Fruit fly (Drosophila melanogaster) whole organism, wandering third instar larva: ENCODE data around the gene Crag.

Source experiments
- Hr78 ChIP-seq: fragments of >200 bp; optimal IDR thresholded peaks from 2 replicates; lab custom pipeline; 2017; ENCODE audit warnings: missing biosample characterization, missing genetic modification characterization
- Jra ChIP-seq: sonication (Bioruptor generic); optimal IDR thresholded peaks from 2 replicates; lab custom pipeline; 2016; ENCODE audit warnings: missing biosample characterization, missing genetic modification characterization
- Mio ChIP-seq: sonication (Bioruptor generic); optimal IDR thresholded peaks from 2 replicates; lab custom pipeline; 2016; ENCODE audit warnings: missing biosample characterization, missing genetic modification characterization
- OdsH ChIP-seq: fragments of 200-800 bp; sonication (Bioruptor generic); optimal IDR thresholded peaks from 2 replicates; lab custom pipeline; 2016; ENCODE audit warnings: missing biosample characterization, mild to moderate bottlenecking, missing genetic modification characterization
- ey ChIP-seq: fragments of 200-800 bp; sonication (Bioruptor generic); optimal IDR thresholded peaks from 2 replicates; lab custom pipeline; 2016; ENCODE audit warnings: missing biosample characterization, missing genetic modification characterization
- fru ChIP-seq: fragments of 200-800 bp; sonication (Bioruptor generic); optimal IDR thresholded peaks from 3 replicates; lab custom pipeline; 2016; ENCODE audit warnings: missing biosample characterization, mild to moderate bottlenecking, missing genetic modification characterization
- psq ChIP-seq: fragments of 200-800 bp; sonication (Bioruptor generic); optimal IDR thresholded peaks from 3 replicates; lab custom pipeline; 2017; ENCODE audit warnings: missing biosample characterization, mild to moderate bottlenecking, missing genetic modification characterization, moderate library complexity
- sage ChIP-seq: fragments of 200-800 bp; sonication (Bioruptor generic); optimal IDR thresholded peaks from 2 replicates; lab custom pipeline; 2016; ENCODE audit warnings: missing biosample characterization, mild to moderate bottlenecking, missing genetic modification characterization

DNA sequence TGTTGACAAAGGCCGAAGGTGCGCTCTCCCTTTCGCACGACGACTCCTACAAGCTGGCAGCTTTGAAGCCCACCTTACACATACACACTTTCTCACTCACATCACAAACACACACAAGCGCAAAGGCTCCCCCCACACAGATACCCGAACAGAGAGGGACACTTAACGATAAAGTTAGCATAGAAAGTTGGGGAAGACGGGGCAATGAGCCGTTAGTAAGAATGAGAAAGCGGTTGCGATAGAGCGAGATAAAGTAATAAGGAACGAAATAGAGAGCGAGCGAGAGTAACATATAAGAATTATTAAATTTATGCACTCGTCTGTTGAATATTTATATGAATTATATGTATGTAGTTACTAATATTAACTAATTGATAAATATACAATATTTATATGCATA, 22.8 kb upstream of the Crag start:
- TF ChIP-seq fru = no peak
- TF ChIP-seq Mio (GFP tag; lab: Kevin White, UChicago) = no peak
- TF ChIP-seq ey (GFP tag; lab: Kevin White, UChicago) = no peak
- TF ChIP-seq sage = no peak
- TF ChIP-seq OdsH (GFP tag; lab: Kevin White, UChicago) = no peak
- no peak for TF ChIP-seq Hr78 (GFP tag; lab: Kevin White, UChicago)
- no peak for TF ChIP-seq psq (GFP tag; lab: Kevin White, UChicago)
- TF ChIP-seq Jra (GFP tag; lab: Kevin White, UChicago) = no peak
